Worm (Caenorhabditis elegans) whole organism, L1 larva: ENCODE data around the gene msp-81.

Source experiments
- ama-1 ChIP-seq: fragments of 150-350 bp; optimal IDR thresholded peaks from 2 replicates; lab custom pipeline; 2014
- dsc-1 ChIP-seq: sonication (generic microtip); optimal IDR thresholded peaks from 2 replicates; lab custom pipeline; 2016; ENCODE audit warnings: mild to moderate bottlenecking, missing genetic modification characterization, missing compliant biosample characterization
- efl-1 ChIP-seq, 4 experiments: fragments of 150-350 bp; optimal IDR thresholded peaks in 3 of 4; peaks in 1 of 4; 1 replicate in 1 of 4; 2 replicates in 3 of 4; lab custom pipeline; 2014; ENCODE audit warnings: missing biosample characterization in 2 of 4, missing genetic modification characterization in 2 of 4, missing genetic modification reagents in 2 of 4
- egl-27 ChIP-seq, 2 experiments: fragments of 150-350 bp in 1 of 2; sonication (generic microtip); optimal IDR thresholded peaks; 3 replicates each; lab custom pipeline; 2017 to 2018; ENCODE audit warnings: missing biosample characterization in 2 of 2, missing genetic modification characterization in 2 of 2, missing genetic modification reagents in 2 of 2
- mep-1 ChIP-seq: fragments of 150-350 bp; optimal IDR thresholded peaks from 2 replicates; lab custom pipeline; 2014; ENCODE audit warnings: missing biosample characterization, missing genetic modification characterization
- pqm-1 ChIP-seq: sonication (generic microtip); optimal IDR thresholded peaks from 3 replicates; lab custom pipeline; 2017; ENCODE audit warnings: missing biosample characterization, missing genetic modification characterization
- swsn-7 ChIP-seq: sonication (generic microtip); optimal IDR thresholded peaks from 2 replicates; lab custom pipeline; 2016; ENCODE audit warnings: missing genetic modification characterization, missing compliant biosample characterization

DNA sequence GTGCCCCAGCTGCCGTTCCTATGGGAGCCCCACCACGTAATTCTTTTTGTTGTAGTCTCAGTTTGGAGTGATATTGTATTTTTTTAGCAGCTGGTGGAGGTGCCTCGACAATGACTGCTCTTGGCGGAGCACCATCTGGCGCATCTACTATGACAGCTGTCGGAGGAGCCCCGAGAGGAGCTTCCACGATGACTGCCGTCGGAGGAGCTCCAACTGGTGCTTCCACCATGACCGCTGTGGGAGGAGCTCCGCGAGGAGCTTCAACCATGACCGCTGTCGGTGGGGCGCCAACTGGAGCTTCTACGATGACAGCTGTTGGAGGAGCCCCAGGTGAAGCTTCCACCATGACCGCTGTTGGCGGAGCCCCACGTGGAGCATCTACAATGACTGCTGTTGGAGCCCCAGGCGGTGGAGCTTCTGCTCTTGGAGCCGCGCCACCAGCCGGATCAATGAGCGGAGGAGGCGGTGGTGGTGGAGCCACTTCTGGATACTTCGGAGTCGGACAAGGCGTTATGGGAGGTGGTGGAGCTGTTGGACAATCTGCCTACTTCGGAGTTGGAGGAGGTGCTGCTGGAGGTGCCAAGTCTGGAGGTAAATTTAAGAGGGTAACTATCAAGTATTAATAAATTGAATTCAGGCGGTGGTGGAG lies 16.7 kb upstream of the msp-81 start:
- TF ChIP-seq ama-1 (lab: Kevin White, UChicago) (no peak), swsn-7 (tag; lab: Kevin White, UChicago) (no peak), pqm-1 (tag; lab: Kevin White, UChicago) (no peak), dsc-1 (tag; lab: Kevin White, UChicago) (no peak), egl-27 (tag; optimal IDR thresholded peaks at IDR 0.05; lab: Kevin White, UChicago) (no peak), efl-1 (optimal IDR thresholded peaks at IDR 0.05; lab: Kevin White, UChicago) (no peak), efl-1 (GFP tag; optimal IDR thresholded peaks at IDR 0.05 in 1 of 2; lab: Kevin White, UChicago) (no peak), mep-1 (tag; lab: Kevin White, UChicago) (no peak)
